Worm (Caenorhabditis elegans) whole organism, L2 larva: Measurements from ENCODE around the gene T28C6.8.

Experiments
- F13H6.1 ChIP-seq: sonication (generic microtip); optimal IDR thresholded peaks from 2 replicates; lab custom pipeline; 2016; ENCODE audit warnings: missing genetic modification characterization, missing compliant biosample characterization
- Y55F3AM.14 ChIP-seq: fragments of 200-800 bp; sonication (Bioruptor generic); optimal IDR thresholded peaks from 2 replicates; lab custom pipeline; 2018; ENCODE audit warnings: mild to moderate bottlenecking, missing genetic modification characterization, missing compliant biosample characterization
- ZK546.5 ChIP-seq: sonication (generic microtip); optimal IDR thresholded peaks from 2 replicates; lab custom pipeline; 2017; ENCODE audit warnings: missing biosample characterization, missing genetic modification characterization
- alr-1 ChIP-seq: fragments of 150-350 bp; optimal IDR thresholded peaks from 2 replicates; lab custom pipeline; 2014; ENCODE audit warnings: missing biosample characterization, missing genetic modification characterization
- aly-2 ChIP-seq: fragments of 150-350 bp; optimal IDR thresholded peaks from 2 replicates; lab custom pipeline; 2014; ENCODE audit warnings: missing biosample characterization, missing genetic modification characterization
- blmp-1 ChIP-seq: sonication (generic microtip); optimal IDR thresholded peaks from 2 replicates; lab custom pipeline; 2017; ENCODE audit warnings: missing genetic modification characterization, mild to moderate bottlenecking, missing compliant biosample characterization, antibody characterized with exemption, moderate library complexity; ENCODE audit not compliant: insufficient read depth
- ceh-16 ChIP-seq: fragments of 150-350 bp; optimal IDR thresholded peaks from 2 replicates; lab custom pipeline; 2014; ENCODE audit warnings: missing biosample characterization, missing genetic modification characterization
- ceh-82 ChIP-seq: fragments of 150-350 bp; optimal IDR thresholded peaks from 2 replicates; lab custom pipeline; 2014; ENCODE audit warnings: missing biosample characterization, missing genetic modification characterization
- dmd-4 ChIP-seq: sonication (generic microtip); optimal IDR thresholded peaks from 2 replicates; lab custom pipeline; 2017; ENCODE audit warnings: missing biosample characterization, missing genetic modification characterization
- egl-27 ChIP-seq: sonication (generic microtip); optimal IDR thresholded peaks from 3 replicates; lab custom pipeline; 2017; ENCODE audit warnings: missing biosample characterization, missing genetic modification reagents, missing genetic modification characterization
- elt-1 ChIP-seq: fragments of 150-350 bp; optimal IDR thresholded peaks from 2 replicates; lab custom pipeline; 2014; ENCODE audit warnings: missing biosample characterization, missing genetic modification characterization
- elt-3 ChIP-seq: sonication (generic microtip); optimal IDR thresholded peaks from 2 replicates; lab custom pipeline; 2017; ENCODE audit warnings: missing biosample characterization, missing genetic modification characterization
- fos-1 ChIP-seq: fragments of 150-350 bp; optimal IDR thresholded peaks from 2 replicates; lab custom pipeline; 2014; ENCODE audit warnings: missing biosample characterization, missing genetic modification characterization
- lin-39 ChIP-seq: fragments of 150-350 bp; optimal IDR thresholded peaks from 2 replicates; lab custom pipeline; 2014; ENCODE audit warnings: missing biosample characterization, missing genetic modification reagents, missing genetic modification characterization
- mab-5 ChIP-seq: fragments of 150-350 bp; optimal IDR thresholded peaks from 2 replicates; lab custom pipeline; 2014; ENCODE audit warnings: missing biosample characterization, missing genetic modification characterization
- mbf-1 ChIP-seq: sonication (generic microtip); optimal IDR thresholded peaks from 2 replicates; lab custom pipeline; 2017; ENCODE audit warnings: missing biosample characterization, missing genetic modification characterization
- mdl-1 ChIP-seq, 2 experiments: fragments of 150-350 bp in 1 of 2; sonication (generic microtip) in 1 of 2; optimal IDR thresholded peaks; 2 replicates each; lab custom pipeline; 2017; ENCODE audit warnings: missing biosample characterization in 2 of 2, missing genetic modification characterization in 2 of 2
- nhr-11 ChIP-seq: fragments of 150-350 bp; optimal IDR thresholded peaks from 2 replicates; lab custom pipeline; 2014; ENCODE audit warnings: missing biosample characterization, missing genetic modification characterization
- nhr-12 ChIP-seq: fragments of 150-350 bp; optimal IDR thresholded peaks from 2 replicates; lab custom pipeline; 2014; ENCODE audit warnings: missing biosample characterization, missing genetic modification characterization
- nhr-129 ChIP-seq: fragments of 150-350 bp; optimal IDR thresholded peaks from 2 replicates; lab custom pipeline; 2014; ENCODE audit warnings: missing biosample characterization, missing genetic modification characterization
- nhr-21 ChIP-seq: fragments of 150-350 bp; optimal IDR thresholded peaks from 2 replicates; lab custom pipeline; 2014; ENCODE audit warnings: missing biosample characterization, missing genetic modification characterization
- nhr-23 ChIP-seq: fragments of 150-350 bp; optimal IDR thresholded peaks from 2 replicates; lab custom pipeline; 2014; ENCODE audit warnings: missing biosample characterization, missing genetic modification reagents, missing genetic modification characterization
- nhr-25 ChIP-seq: fragments of 150-350 bp; sonication (generic microtip); optimal IDR thresholded peaks from 3 replicates; lab custom pipeline; 2014; ENCODE audit warnings: missing biosample characterization, missing genetic modification characterization
- nhr-6 ChIP-seq: fragments of 150-350 bp; optimal IDR thresholded peaks from 2 replicates; lab custom pipeline; 2014; ENCODE audit warnings: missing biosample characterization, missing genetic modification characterization
- sem-4 ChIP-seq: fragments of 150-350 bp; optimal IDR thresholded peaks from 2 replicates; lab custom pipeline; 2014; ENCODE audit warnings: missing biosample characterization, missing genetic modification reagents, missing genetic modification characterization
- sma-3 ChIP-seq: sonication (generic microtip); optimal IDR thresholded peaks from 2 replicates; lab custom pipeline; 2016; ENCODE audit warnings: missing genetic modification reagents, missing genetic modification characterization, missing compliant biosample characterization
- sma-9 ChIP-seq, 2 experiments: fragments of 150-350 bp in 1 of 2; sonication (generic microtip) in 1 of 2; optimal IDR thresholded peaks; 2 replicates each; lab custom pipeline; 2014 to 2016; ENCODE audit warnings: missing genetic modification characterization in 2 of 2, mild to moderate bottlenecking in 1 of 2, missing biosample characterization in 1 of 2, missing compliant biosample characterization in 1 of 2, missing genetic modification reagents in 1 of 2, moderate library complexity in 1 of 2
- snpc-4 ChIP-seq: fragments of 150-350 bp; optimal IDR thresholded peaks from 2 replicates; lab custom pipeline; 2014; ENCODE audit warnings: missing biosample characterization, missing genetic modification characterization
- unc-55 ChIP-seq: fragments of 150-350 bp; sonication (generic microtip); optimal IDR thresholded peaks from 3 replicates; lab custom pipeline; 2014; ENCODE audit warnings: missing biosample characterization, missing genetic modification reagents, missing genetic modification characterization
- zag-1 ChIP-seq: fragments of 150-350 bp; optimal IDR thresholded peaks from 2 replicates; lab custom pipeline; 2014; ENCODE audit warnings: missing biosample characterization, missing genetic modification characterization
- ztf-1 ChIP-seq: fragments of 200-800 bp; sonication (Bioruptor generic); conservative IDR thresholded peaks from 2 replicates; pipeline ENCODE4 v1.3.6; 2022; ENCODE audit warnings: missing genetic modification characterization, missing compliant biosample characterization
- ztf-4 ChIP-seq: fragments of 150-350 bp; optimal IDR thresholded peaks from 2 replicates; lab custom pipeline; 2014; ENCODE audit warnings: missing biosample characterization, missing genetic modification characterization

T28C6.8 gene

ce11 chrIV:8819471-8819870 lies 11.1 kb downstream of the T28C6.8 start:
- no peak for TF ChIP-seq ztf-1 (GFP tag; lab: Robert Waterston, UW)
- peak; percentile 12 for TF ChIP-seq nhr-25 (tag; lab: Kevin White, UChicago)
- TF ChIP-seq Y55F3AM.14 (GFP tag; lab: Kevin White, UChicago), result no peak
- TF ChIP-seq, all 48 proteins: peak for 1

- TF ChIP-seq aly-2 (no peak), egl-27 (tag; lab: Kevin White, UChicago) (no peak), mdl-1 (tag; optimal IDR thresholded peaks at IDR 0.05; lab: Kevin White, UChicago) (no peak), F13H6.1 (tag; lab: Kevin White, UChicago) (no peak), nhr-23 (tag; lab: Kevin White, UChicago) (no peak), ztf-4 (tag; lab: Kevin White, UChicago) (no peak), nhr-12 (tag; lab: Kevin White, UChicago) (no peak), elt-1 (no peak), blmp-1 (tag; lab: Kevin White, UChicago) (no peak), elt-3 (no peak), lin-39 (tag; lab: Kevin White, UChicago) (no peak), snpc-4 (tag; lab: Kevin White, UChicago) (no peak), dmd-4 (tag; lab: Kevin White, UChicago) (no peak), nhr-21 (tag; lab: Kevin White, UChicago) (no peak), nhr-6 (tag; lab: Kevin White, UChicago) (no peak)
- TF ChIP-seq, all 48 proteins: peak for 0
Measured at ce11 chrIV:8817639-8818038, 12.9 kb downstream of the T28C6.8 start, which contains the start of gene T28C6.10. Gene T28C6.10, plus strand, starts transcription at chrIV:8817939.

- TF ChIP-seq F13H6.1 (tag; lab: Kevin White, UChicago), result no peak
- no peak for TF ChIP-seq Y55F3AM.14 (GFP tag; lab: Kevin White, UChicago)
- no peak for TF ChIP-seq ceh-82
- no peak for TF ChIP-seq unc-55 (GFP tag; lab: Kevin White, UChicago)
- no peak for TF ChIP-seq mbf-1
- no peak for TF ChIP-seq ztf-4 (tag; lab: Kevin White, UChicago)
- TF ChIP-seq blmp-1 (tag; lab: Kevin White, UChicago), result no peak
- no peak for TF ChIP-seq ztf-1 (GFP tag; lab: Robert Waterston, UW)
- TF ChIP-seq sma-3 (GFP tag; lab: Kevin White, UChicago), result no peak
- TF ChIP-seq nhr-129 (tag; lab: Kevin White, UChicago), result no peak
- no peak for TF ChIP-seq nhr-12 (tag; lab: Kevin White, UChicago)
- no peak for TF ChIP-seq dmd-4 (tag; lab: Kevin White, UChicago)
- no peak for TF ChIP-seq sem-4 (tag; lab: Kevin White, UChicago)
Measured at ce11 chrIV:8816617-8817016, 13.9 kb downstream of the T28C6.8 start.

ce11 chrIV:8816029-8816428 lies 14.5 kb downstream of the T28C6.8 start, which contains the start of gene grsp-2:
Gene grsp-2, plus strand, starts transcription at chrIV:8816329.
- TF ChIP-seq nhr-129 (tag; lab: Kevin White, UChicago) (no peak), sma-3 (GFP tag; lab: Kevin White, UChicago) (peak; percentile 35), nhr-11 (tag; lab: Kevin White, UChicago) (no peak), nhr-6 (tag; lab: Kevin White, UChicago) (no peak)

- TF ChIP-seq lin-39 (tag; lab: Kevin White, UChicago) (no peak), elt-3 (no peak), nhr-25 (tag; lab: Kevin White, UChicago) (peak; percentile 29), mbf-1 (no peak), nhr-21 (tag; lab: Kevin White, UChicago) (peak; percentile 23), F13H6.1 (tag; lab: Kevin White, UChicago) (no peak), Y55F3AM.14 (GFP tag; lab: Kevin White, UChicago) (no peak), zag-1 (tag; lab: Kevin White, UChicago) (no peak), fos-1 (tag; lab: Kevin White, UChicago) (no peak), sma-3 (GFP tag; lab: Kevin White, UChicago) (peak; percentile 21), ZK546.5 (tag; lab: Kevin White, UChicago) (no peak), blmp-1 (tag; lab: Kevin White, UChicago) (no peak), mab-5 (tag; lab: Kevin White, UChicago) (no peak), nhr-23 (tag; lab: Kevin White, UChicago) (no peak), nhr-12 (tag; lab: Kevin White, UChicago) (no peak), nhr-6 (tag; lab: Kevin White, UChicago) (no peak), sem-4 (tag; lab: Kevin White, UChicago) (no peak), elt-1 (no peak), alr-1 (tag; lab: Kevin White, UChicago) (no peak), ceh-16 (tag; lab: Kevin White, UChicago) (no peak), sma-9 (GFP tag; optimal IDR thresholded peaks at IDR 0.05; lab: Kevin White, UChicago) (peak; percentile 55), sma-9 (tag; optimal IDR thresholded peaks at IDR 0.05; lab: Kevin White, UChicago) (no peak)
Measured at ce11 chrIV:8815162-8815561, 15.4 kb downstream of the T28C6.8 start.
